Worm (Caenorhabditis elegans) whole organism, L1 larva: ENCODE measurements around the gene his-61.

ENCODE experiments used
- Y116A8C.19 ChIP-seq: sonication (generic microtip); optimal IDR thresholded peaks from 2 replicates; lab custom pipeline; 2016; ENCODE audit warnings: missing compliant biosample characterization, missing genetic modification characterization, borderline replicate concordance
- aha-1 ChIP-seq: fragments of 150-350 bp; optimal IDR thresholded peaks from 2 replicates; lab custom pipeline; 2014; ENCODE audit warnings: missing biosample characterization, missing genetic modification characterization
- blmp-1 ChIP-seq: fragments of 150-350 bp; optimal IDR thresholded peaks from 2 replicates; lab custom pipeline; 2014; ENCODE audit warnings: missing biosample characterization, missing genetic modification characterization
- ceh-82 ChIP-seq, 3 experiments: fragments of 150-350 bp in 1 of 3; sonication (generic microtip) in 2 of 3; optimal IDR thresholded peaks; 2 replicates each; lab custom pipeline; 2014 to 2017; ENCODE audit warnings: missing biosample characterization in 3 of 3, missing genetic modification characterization in 3 of 3
- irx-1 ChIP-seq: sonication (generic microtip); optimal IDR thresholded peaks from 2 replicates; lab custom pipeline; 2016; ENCODE audit warnings: missing genetic modification characterization, missing compliant biosample characterization
- mdl-1 ChIP-seq, 2 experiments: fragments of 150-350 bp; optimal IDR thresholded peaks; 2 replicates each; lab custom pipeline; 2014 to 2017; ENCODE audit warnings: missing biosample characterization in 2 of 2, missing genetic modification characterization in 2 of 2, inconsistent platforms in 1 of 2
- mef-2 ChIP-seq: fragments of 150-350 bp; optimal IDR thresholded peaks from 2 replicates; lab custom pipeline; 2014; ENCODE audit warnings: missing biosample characterization, missing genetic modification characterization
- nhr-12 ChIP-seq: sonication (generic microtip); optimal IDR thresholded peaks from 2 replicates; lab custom pipeline; 2017; ENCODE audit warnings: missing biosample characterization, missing genetic modification characterization
- nhr-76 ChIP-seq: sonication (generic microtip); optimal IDR thresholded peaks from 2 replicates; lab custom pipeline; 2017; ENCODE audit warnings: missing biosample characterization, missing genetic modification characterization
- snpc-4 ChIP-seq: fragments of 150-350 bp; optimal IDR thresholded peaks from 2 replicates; lab custom pipeline; 2014; ENCODE audit warnings: missing biosample characterization, missing genetic modification characterization
- unc-130 ChIP-seq: fragments of 150-350 bp; optimal IDR thresholded peaks from 2 replicates; lab custom pipeline; 2017; ENCODE audit warnings: missing biosample characterization, missing genetic modification characterization, inconsistent platforms
- ztf-11 ChIP-seq, 2 experiments: sonication (generic microtip); optimal IDR thresholded peaks; 2 replicates each; lab custom pipeline; 2016 to 2017; ENCODE audit warnings: missing genetic modification characterization in 2 of 2, missing biosample characterization in 1 of 2, missing compliant biosample characterization in 1 of 2

- no peak for TF ChIP-seq irx-1 (tag; lab: Kevin White, UChicago)
- no peak for TF ChIP-seq Y116A8C.19 (tag; lab: Kevin White, UChicago)
- no peak for TF ChIP-seq blmp-1 (tag; lab: Kevin White, UChicago)
- no peak for TF ChIP-seq nhr-76
- no peak for TF ChIP-seq unc-130 (tag; lab: Kevin White, UChicago)
- no peak for TF ChIP-seq nhr-12 (tag; lab: Kevin White, UChicago)
- no peak for TF ChIP-seq mef-2 (tag; lab: Kevin White, UChicago)
- no peak for TF ChIP-seq mdl-1 (tag; optimal IDR thresholded peaks at IDR 0.05; lab: Kevin White, UChicago)
- TF ChIP-seq snpc-4, result no peak
- TF ChIP-seq aha-1 (tag; lab: Kevin White, UChicago), result no peak
- no peak for TF ChIP-seq ztf-11 (tag; optimal IDR thresholded peaks at IDR 0.05; lab: Kevin White, UChicago)
- no peak for TF ChIP-seq ceh-82 (tag; optimal IDR thresholded peaks at IDR 0.05; lab: Kevin White, UChicago)
Observed at ce11 chrIV:7473159-7473649, 12.8 kb downstream of the his-61 start, which contains the start of the genes plk-3 and F55G1.6.
